Comparison of ENCODE assay signal across 1 fruit fly cellular context in the genomic region with DNA sequence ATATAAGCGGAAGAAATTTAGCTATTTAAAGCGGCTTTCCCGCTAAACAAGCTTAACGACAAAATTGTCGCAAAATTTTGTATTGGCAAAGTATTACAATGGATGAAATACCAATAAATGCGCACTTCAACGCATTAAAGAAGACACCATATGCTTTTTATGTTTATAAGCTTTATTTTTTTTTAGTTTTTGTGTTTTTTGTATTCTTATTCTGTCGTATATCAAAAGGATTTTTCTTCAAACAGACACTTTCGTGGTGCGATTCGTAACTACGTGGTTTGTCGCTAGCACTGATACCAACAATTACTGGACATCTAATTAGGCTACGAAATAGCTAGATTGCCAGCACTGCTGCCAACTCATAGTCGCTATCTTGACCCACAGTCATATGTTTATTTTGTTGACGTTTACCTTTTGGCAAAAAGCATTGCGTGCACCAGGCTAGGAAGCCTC.
TF ChIP-seq lines count a peak whose summit lies in the region.

A gene (plus strand): TSS at position 387 of the 453 bp plus-strand sequence.

TF ChIP-seq in whole organism, embryonic, 481 proteins besides CTCF, POLR2A, EP300 and RAD21 (continued from another document):
- TF ChIP-seq CG18619 (GFP tag; optimal IDR thresholded peaks at IDR 0.05; lab: Kevin White, UChicago), result no peak
- no peak for TF ChIP-seq Sox102F (GFP tag; optimal IDR thresholded peaks at IDR 0.05; lab: Kevin White, UChicago)
- no peak for TF ChIP-seq CG9215 (GFP tag; IDR thresholded peaks at IDR 0.05; lab: Robert Waterston, UW)
- TF ChIP-seq Xbp1 (GFP tag; optimal IDR thresholded peaks at IDR 0.05; lab: Kevin White, UChicago), result peak; percentile 31
- TF ChIP-seq Stat92E (GFP tag; optimal IDR thresholded peaks at IDR 0.05; lab: Kevin White, UChicago), result no peak
TF ChIP-seq in whole organism, embryonic: peak in this region for 96.
